Fruit fly (Drosophila melanogaster) whole organism, prepupa: ENCODE data around the gene Hsp70Aa.

ENCODE experiments used
- Blimp-1 ChIP-seq: fragments of 200-800 bp; sonication (Bioruptor generic); optimal IDR thresholded peaks from 3 replicates; lab custom pipeline; 2017; ENCODE audit warnings: missing biosample characterization, missing genetic modification characterization, mild to moderate bottlenecking, moderate library complexity, missing genetic modification reagents
- CG10669 ChIP-seq: fragments of 200-800 bp; sonication (Bioruptor generic); optimal IDR thresholded peaks from 3 replicates; lab custom pipeline; 2018; ENCODE audit warnings: missing biosample characterization, mild to moderate bottlenecking, missing genetic modification characterization, moderate library complexity
- CG11294 ChIP-seq: fragments of 200-800 bp; sonication (Bioruptor generic); IDR thresholded peaks from 2 replicates; pipeline ENCODE4 v1.3.6; 2022; ENCODE audit warnings: missing biosample characterization, missing genetic modification characterization
- CG11762 ChIP-seq: fragments of 200-800 bp; sonication (Bioruptor generic); optimal IDR thresholded peaks from 3 replicates; lab custom pipeline; 2016; ENCODE audit warnings: missing biosample characterization, missing genetic modification characterization; ENCODE audit not compliant: insufficient read depth
- CG11902 ChIP-seq: fragments of 200-800 bp; sonication (Bioruptor generic); optimal IDR thresholded peaks from 3 replicates; lab custom pipeline; 2016; ENCODE audit warnings: missing biosample characterization, missing genetic modification characterization
- CG15336 ChIP-seq: fragments of 200-800 bp; sonication (Bioruptor generic); IDR thresholded peaks from 2 replicates; pipeline ENCODE4 v1.3.6; 2022; ENCODE audit warnings: missing biosample characterization, missing genetic modification characterization
- CG1621 ChIP-seq: fragments of 200-800 bp; sonication (Bioruptor generic); optimal IDR thresholded peaks from 3 replicates; lab custom pipeline; 2018; ENCODE audit warnings: missing biosample characterization, mild to moderate bottlenecking, missing genetic modification characterization
- CG16779 ChIP-seq: fragments of 200-800 bp; sonication (Bioruptor generic); optimal IDR thresholded peaks from 3 replicates; lab custom pipeline; 2017; ENCODE audit warnings: missing biosample characterization, mild to moderate bottlenecking, missing genetic modification characterization
- CG31627 ChIP-seq: fragments of 200-800 bp; sonication (Bioruptor generic); optimal IDR thresholded peaks from 3 replicates; lab custom pipeline; 2016; ENCODE audit warnings: missing biosample characterization, missing genetic modification characterization
- CG32006 ChIP-seq: fragments of 200-800 bp; sonication (Bioruptor generic); optimal IDR thresholded peaks from 3 replicates; lab custom pipeline; 2017; ENCODE audit warnings: missing biosample characterization, mild to moderate bottlenecking, missing genetic modification characterization
- CG34406 ChIP-seq: fragments of 200-800 bp; sonication (Bioruptor generic); optimal IDR thresholded peaks from 3 replicates; lab custom pipeline; 2016; ENCODE audit warnings: missing biosample characterization, missing genetic modification characterization
- CG3919 ChIP-seq: fragments of 200-800 bp; sonication (Bioruptor generic); optimal IDR thresholded peaks from 3 replicates; lab custom pipeline; 2016; ENCODE audit warnings: missing biosample characterization, missing genetic modification characterization
- CG4318 ChIP-seq: fragments of 200-800 bp; sonication (Bioruptor generic); optimal IDR thresholded peaks from 3 replicates; lab custom pipeline; 2017; ENCODE audit warnings: missing biosample characterization, mild to moderate bottlenecking, missing genetic modification characterization
- CG6163 ChIP-seq: fragments of 200-800 bp; sonication (Bioruptor generic); IDR thresholded peaks from 3 replicates; pipeline ENCODE4 v1.3.6; 2022; ENCODE audit warnings: missing biosample characterization, missing genetic modification characterization
- CG6792 ChIP-seq: fragments of 200-800 bp; sonication (Bioruptor generic); optimal IDR thresholded peaks from 3 replicates; lab custom pipeline; 2016; ENCODE audit warnings: missing biosample characterization, missing genetic modification characterization
- CG6854 ChIP-seq: fragments of 200-800 bp; sonication (Bioruptor generic); optimal IDR thresholded peaks from 2 replicates; lab custom pipeline; 2017; ENCODE audit warnings: missing biosample characterization, mild to moderate bottlenecking, missing genetic modification characterization
- CG7368 ChIP-seq: fragments of 200-800 bp; sonication (Bioruptor generic); optimal IDR thresholded peaks from 3 replicates; lab custom pipeline; 2016; ENCODE audit warnings: missing biosample characterization, missing genetic modification characterization
- CG8119 ChIP-seq: fragments of 200-800 bp; sonication (Bioruptor generic); IDR thresholded peaks from 3 replicates; pipeline ENCODE4 v1.3.6; 2022; ENCODE audit warnings: missing biosample characterization, missing genetic modification characterization
- CG8319 ChIP-seq: fragments of 200-800 bp; sonication (Bioruptor generic); optimal IDR thresholded peaks from 3 replicates; lab custom pipeline; 2016; ENCODE audit warnings: missing biosample characterization, missing genetic modification characterization
- CG8632 ChIP-seq: fragments of 200-800 bp; sonication (Bioruptor generic); optimal IDR thresholded peaks from 3 replicates; lab custom pipeline; 2016; ENCODE audit warnings: missing biosample characterization, missing genetic modification characterization
- Eip75B ChIP-seq: fragments of 200-800 bp; sonication (Bioruptor generic); optimal IDR thresholded peaks from 3 replicates; lab custom pipeline; 2016; ENCODE audit warnings: missing biosample characterization, missing genetic modification characterization
- Eip93F ChIP-seq: fragments of 200-800 bp; sonication (Bioruptor generic); optimal IDR thresholded peaks from 2 replicates; lab custom pipeline; 2016; ENCODE audit warnings: missing biosample characterization, mild to moderate bottlenecking, missing genetic modification characterization
- Ets21C ChIP-seq: fragments of 200-800 bp; sonication (Bioruptor generic); optimal IDR thresholded peaks from 3 replicates; lab custom pipeline; 2016; ENCODE audit warnings: missing biosample characterization, missing genetic modification characterization
- Ets96B ChIP-seq: fragments of 200-800 bp; optimal IDR thresholded peaks from 2 replicates; lab custom pipeline; 2019; ENCODE audit warnings: missing biosample characterization, mild to moderate bottlenecking, missing genetic modification characterization, moderate library complexity
- Gug ChIP-seq: fragments of 200-800 bp; sonication (Bioruptor generic); IDR thresholded peaks from 2 replicates; pipeline ENCODE4 v1.3.6; 2022; ENCODE audit warnings: missing biosample characterization, missing genetic modification characterization
- Hr38 ChIP-seq: sonication (Bioruptor generic); optimal IDR thresholded peaks from 2 replicates; lab custom pipeline; 2016; ENCODE audit warnings: missing biosample characterization, missing genetic modification characterization
- Hr39 ChIP-seq: fragments of 200-800 bp; sonication (Bioruptor generic); optimal IDR thresholded peaks from 2 replicates; lab custom pipeline; 2016; ENCODE audit warnings: missing biosample characterization, missing genetic modification characterization
- Lpt ChIP-seq: fragments of 200-800 bp; sonication (Bioruptor generic); optimal IDR thresholded peaks from 3 replicates; lab custom pipeline; 2016; ENCODE audit warnings: missing biosample characterization, missing genetic modification characterization
- OdsH ChIP-seq: fragments of 200-800 bp; sonication (Bioruptor generic); optimal IDR thresholded peaks from 3 replicates; lab custom pipeline; 2016; ENCODE audit warnings: missing biosample characterization, missing genetic modification characterization
- Smox ChIP-seq: fragments of 200-800 bp; sonication (Bioruptor generic); optimal IDR thresholded peaks from 3 replicates; lab custom pipeline; 2016; ENCODE audit warnings: missing biosample characterization, missing genetic modification characterization
- Sox102F ChIP-seq: fragments of 200-800 bp; sonication (Bioruptor generic); optimal IDR thresholded peaks from 2 replicates; lab custom pipeline; 2016; ENCODE audit warnings: missing biosample characterization, mild to moderate bottlenecking, missing genetic modification characterization
- Sox14 ChIP-seq: fragments of 200-800 bp; sonication (Bioruptor generic); optimal IDR thresholded peaks from 3 replicates; lab custom pipeline; 2016; ENCODE audit warnings: missing biosample characterization, missing genetic modification characterization
- Sox15 ChIP-seq: fragments of 200-800 bp; sonication (Bioruptor generic); optimal IDR thresholded peaks from 3 replicates; lab custom pipeline; 2016; ENCODE audit warnings: missing biosample characterization, missing genetic modification characterization
- achi ChIP-seq: fragments of 200-800 bp; sonication (Bioruptor generic); optimal IDR thresholded peaks from 3 replicates; lab custom pipeline; 2016; ENCODE audit warnings: missing biosample characterization, missing genetic modification characterization
- acj6 ChIP-seq: fragments of 200-800 bp; sonication (Bioruptor generic); optimal IDR thresholded peaks from 3 replicates; lab custom pipeline; 2016; ENCODE audit warnings: missing biosample characterization, missing genetic modification characterization
- cyc ChIP-seq: fragments of 200-800 bp; sonication (Bioruptor generic); optimal IDR thresholded peaks from 3 replicates; lab custom pipeline; 2016; ENCODE audit warnings: missing biosample characterization, missing genetic modification characterization
- dac ChIP-seq: fragments of 200-800 bp; sonication (Bioruptor generic); optimal IDR thresholded peaks from 2 replicates; lab custom pipeline; 2017; ENCODE audit warnings: missing biosample characterization, mild to moderate bottlenecking, missing genetic modification characterization
- dsx ChIP-seq: fragments of 200-800 bp; optimal IDR thresholded peaks from 3 replicates; lab custom pipeline; 2019; ENCODE audit warnings: missing biosample characterization, mild to moderate bottlenecking, missing genetic modification characterization, moderate library complexity; ENCODE audit not compliant: poor library complexity, severe bottlenecking
- esn ChIP-seq: fragments of 200-800 bp; sonication (Bioruptor generic); optimal IDR thresholded peaks from 2 replicates; lab custom pipeline; 2016; ENCODE audit warnings: missing biosample characterization, mild to moderate bottlenecking, missing genetic modification characterization, moderate library complexity
- net ChIP-seq: fragments of 200-800 bp; sonication (Bioruptor generic); optimal IDR thresholded peaks from 3 replicates; lab custom pipeline; 2016; ENCODE audit warnings: missing biosample characterization, missing genetic modification characterization
- pdm3 ChIP-seq: fragments of 200-800 bp; sonication (Bioruptor generic); optimal IDR thresholded peaks from 3 replicates; lab custom pipeline; 2016; ENCODE audit warnings: missing biosample characterization, missing genetic modification characterization
- svp ChIP-seq: fragments of 200-800 bp; sonication (Bioruptor generic); peaks from one replicate; lab custom pipeline; 2016; ENCODE audit warnings: missing biosample characterization, missing genetic modification characterization
- topi ChIP-seq: fragments of 200-800 bp; sonication (Bioruptor generic); optimal IDR thresholded peaks from 3 replicates; lab custom pipeline; 2016; ENCODE audit warnings: missing biosample characterization, missing genetic modification characterization
- vri ChIP-seq: fragments of 200-800 bp; sonication (Bioruptor generic); optimal IDR thresholded peaks from 3 replicates; lab custom pipeline; 2016; ENCODE audit warnings: missing biosample characterization, mild to moderate bottlenecking, missing genetic modification characterization

Hsp70Aa gene

dm6 chr3R:11984441-11984840, 28.1 kb upstream of the Hsp70Aa start, which contains the start of gene CG3397:
CG3397 (minus strand) TSS chr3R:11984541.
- TF ChIP-seq CG32006 (GFP tag; lab: Kevin White, UChicago): no peak
- TF ChIP-seq, all 60 proteins: peak for 0

dm6 chr3R:11982547-11982946, 26.2 kb upstream of the Hsp70Aa start:
- TF ChIP-seq Eip93F (GFP tag; lab: Kevin White, UChicago) (peak; percentile 53), svp (no peak)

- TF ChIP-seq achi (GFP tag; lab: Kevin White, UChicago) (no peak), Ets96B (tag; lab: Kevin White, UChicago) (no peak), CG8632 (no peak), Blimp-1 (GFP tag; lab: Kevin White, UChicago) (no peak), Eip93F (GFP tag; lab: Kevin White, UChicago) (no peak), vri (GFP tag; lab: Kevin White, UChicago) (no peak), CG7368 (no peak), pdm3 (GFP tag; lab: Kevin White, UChicago) (no peak), dsx (GFP tag; lab: Kevin White, UChicago) (no peak), esn (GFP tag; lab: Kevin White, UChicago) (no peak), topi (GFP tag; lab: Kevin White, UChicago) (no peak), Sox15 (GFP tag; lab: Kevin White, UChicago) (no peak), CG6854 (no peak), CG31627 (GFP tag; lab: Kevin White, UChicago) (no peak)
Observed at dm6 chr3R:11981962-11982361, 25.6 kb upstream of the Hsp70Aa start, which contains the start of gene CG12224. CG12224 (minus strand) TSS chr3R:11982062.

- TF ChIP-seq Hr38 (GFP tag; lab: Kevin White, UChicago) (no peak), achi (GFP tag; lab: Kevin White, UChicago) (peak; percentile 9), Sox102F (GFP tag; lab: Kevin White, UChicago) (peak; percentile 64), CG4318 (GFP tag; lab: Kevin White, UChicago) (no peak), Ets21C (GFP tag; lab: Kevin White, UChicago) (peak; percentile 26), CG6792 (GFP tag; lab: Kevin White, UChicago) (peak; percentile 45), Smox (peak; percentile 41), CG11762 (GFP tag; lab: Kevin White, UChicago) (peak; percentile 32), Eip75B (GFP tag; lab: Kevin White, UChicago) (peak; percentile 49), topi (GFP tag; lab: Kevin White, UChicago) (peak; percentile 54), Sox14 (GFP tag; lab: Kevin White, UChicago) (peak; percentile 50), CG10669 (peak; percentile 57), CG3919 (GFP tag; lab: Kevin White, UChicago) (peak; percentile 52), CG1621 (peak; percentile 59), CG34406 (peak; percentile 43), CG31627 (GFP tag; lab: Kevin White, UChicago) (peak; percentile 59), CG11902 (no peak), svp (peak; percentile 82), OdsH (GFP tag; lab: Kevin White, UChicago) (peak; percentile 48), CG8119 (0 out of 3 replicates have a peak, but pooled peaks have one; percentile 40), CG16779 (tag; lab: Kevin White, UChicago) (no peak), vri (GFP tag; lab: Kevin White, UChicago) (peak; percentile 14), Hr39 (GFP tag; lab: Kevin White, UChicago) (peak; percentile 48), Lpt (GFP tag; lab: Kevin White, UChicago) (peak; percentile 3), cyc (GFP tag; lab: Kevin White, UChicago) (peak; percentile 49), Blimp-1 (GFP tag; lab: Kevin White, UChicago) (no peak), acj6 (GFP tag; lab: Kevin White, UChicago) (peak; percentile 51), CG11294 (no peak), dac (GFP tag; lab: Kevin White, UChicago) (no peak), Gug (GFP tag; lab: Robert Waterston, UW) (0 out of 2 replicates have a peak, but pooled peaks have one; percentile 20), CG6163 (GFP tag; lab: Robert Waterston, UW) (peak; percentile 58; the same call in 2 of the 3 replicates), CG8319 (no peak), dsx (GFP tag; lab: Kevin White, UChicago) (peak; percentile 24), CG15336 (0 out of 2 replicates have a peak, but pooled peaks have one; percentile 22), net (GFP tag; lab: Kevin White, UChicago) (peak; percentile 14)
Observed at dm6 chr3R:11979879-11980571, 23.7 kb upstream of the Hsp70Aa start, which contains the start of gene CG18547. CG18547 (minus strand) TSS chr3R:11980390.
